Fruit fly (Drosophila melanogaster) whole organism, embryonic: Measurements from ENCODE around the gene Hsp67Ba.

Source experiments
- Atf6 ChIP-seq: fragments of 200-800 bp; sonication (Bioruptor generic); IDR thresholded peaks from 2 replicates; pipeline ENCODE4 v1.3.6; 2022; ENCODE audit warnings: missing biosample characterization, missing genetic modification characterization
- BEAF-32 ChIP-seq: fragments of 200-800 bp; sonication (Bioruptor generic); optimal IDR thresholded peaks from 3 replicates; lab custom pipeline; 2017; ENCODE audit warnings: missing biosample characterization, missing genetic modification characterization, mild to moderate bottlenecking, moderate library complexity, missing genetic modification reagents
- CG10654 ChIP-seq: fragments of 200-800 bp; sonication (Bioruptor generic); optimal IDR thresholded peaks from 2 replicates; lab custom pipeline; 2016; ENCODE audit warnings: missing biosample characterization, missing genetic modification characterization
- CG12219 ChIP-seq: fragments of 200-800 bp; sonication (Bioruptor generic); optimal IDR thresholded peaks from 3 replicates; lab custom pipeline; 2018; ENCODE audit warnings: missing biosample characterization, mild to moderate bottlenecking, missing genetic modification characterization
- CG12236 ChIP-seq: fragments of 200-800 bp; sonication (Bioruptor generic); optimal IDR thresholded peaks from 2 replicates; lab custom pipeline; 2016; ENCODE audit warnings: missing biosample characterization, missing genetic modification characterization
- CG13287 ChIP-seq: fragments of 200-800 bp; sonication (Bioruptor generic); IDR thresholded peaks from 2 replicates; pipeline ENCODE4 v1.3.6; 2022; ENCODE audit warnings: missing biosample characterization, missing genetic modification characterization; ENCODE audit not compliant: partially characterized antibody
- CG14710 ChIP-seq: fragments of 200-800 bp; sonication (Bioruptor generic); optimal IDR thresholded peaks from 3 replicates; lab custom pipeline; 2019; ENCODE audit warnings: missing biosample characterization, mild to moderate bottlenecking, missing genetic modification characterization, moderate library complexity
- CG15514 ChIP-seq: fragments of 200-800 bp; sonication (Bioruptor generic); optimal IDR thresholded peaks from 3 replicates; lab custom pipeline; 2017; ENCODE audit warnings: missing biosample characterization, missing genetic modification characterization, mild to moderate bottlenecking, moderate library complexity, missing genetic modification reagents
- CG16813 ChIP-seq: fragments of 200-800 bp; sonication (Bioruptor generic); IDR thresholded peaks from 3 replicates; pipeline ENCODE4 v1.3.6; 2022; ENCODE audit warnings: missing biosample characterization, missing genetic modification characterization; ENCODE audit not compliant: partially characterized antibody
- CG32532 ChIP-seq: fragments of 200-800 bp; sonication (Bioruptor generic); IDR thresholded peaks from 2 replicates; pipeline ENCODE4 v1.3.6; 2022; ENCODE audit warnings: missing biosample characterization, missing genetic modification characterization
- CG34224 ChIP-seq: fragments of 200-800 bp; sonication (Bioruptor generic); IDR thresholded peaks from 3 replicates; pipeline ENCODE4 v1.3.6; 2022; ENCODE audit warnings: missing biosample characterization, missing genetic modification characterization; ENCODE audit not compliant: partially characterized antibody
- CG4360 ChIP-seq: fragments of 200-800 bp; sonication (Bioruptor generic); IDR thresholded peaks from 2 replicates; pipeline ENCODE4 v1.3.6; 2022; ENCODE audit warnings: missing biosample characterization, missing genetic modification characterization
- CG4424 ChIP-seq: fragments of 200-800 bp; sonication (Bioruptor generic); optimal IDR thresholded peaks from 3 replicates; lab custom pipeline; 2016; ENCODE audit warnings: missing biosample characterization, missing genetic modification characterization
- CG4707 ChIP-seq: fragments of 200-800 bp; sonication (Bioruptor generic); optimal IDR thresholded peaks from 2 replicates; lab custom pipeline; 2018; ENCODE audit warnings: missing biosample characterization, mild to moderate bottlenecking, missing genetic modification characterization, moderate library complexity
- CG7372 ChIP-seq: fragments of 200-800 bp; sonication (Bioruptor generic); IDR thresholded peaks from 2 replicates; pipeline ENCODE4 v1.3.6; 2022; ENCODE audit warnings: missing biosample characterization, missing genetic modification characterization
- CG7745 ChIP-seq: fragments of 200-800 bp; sonication (Bioruptor generic); optimal IDR thresholded peaks from 2 replicates; lab custom pipeline; 2018; ENCODE audit warnings: missing biosample characterization, mild to moderate bottlenecking, missing genetic modification characterization, moderate library complexity
- CG7928 ChIP-seq: fragments of 200-800 bp; sonication (Bioruptor generic); optimal IDR thresholded peaks from 2 replicates; lab custom pipeline; 2017; ENCODE audit warnings: missing biosample characterization, mild to moderate bottlenecking, missing genetic modification characterization
- Dll ChIP-seq: fragments of 200-800 bp; sonication (Bioruptor generic); IDR thresholded peaks from 4 replicates; pipeline ENCODE4 v1.3.6; 2022; ENCODE audit warnings: missing biosample characterization, missing genetic modification characterization; ENCODE audit not compliant: partially characterized antibody
- HLH3B ChIP-seq: fragments of 200-800 bp; sonication (Bioruptor generic); IDR thresholded peaks from 2 replicates; pipeline ENCODE4 v1.3.6; 2022; ENCODE audit warnings: missing biosample characterization, missing genetic modification characterization
- HLH4C ChIP-seq: fragments of 200-800 bp; sonication (Bioruptor generic); IDR thresholded peaks from 3 replicates; pipeline ENCODE4 v1.3.6; 2022; ENCODE audit warnings: missing biosample characterization, missing genetic modification characterization; ENCODE audit not compliant: partially characterized antibody
- HLHmδ ChIP-seq: fragments of 200-800 bp; sonication (Bioruptor generic); optimal IDR thresholded peaks from 2 replicates; lab custom pipeline; 2018; ENCODE audit warnings: missing biosample characterization, mild to moderate bottlenecking, missing genetic modification characterization, moderate library complexity
- Hr39 ChIP-seq: fragments of >200 bp; optimal IDR thresholded peaks from 2 replicates; lab custom pipeline; 2017
- Hr51 ChIP-seq, 2 experiments: fragments of 200-800 bp; sonication (Bioruptor generic); optimal IDR thresholded peaks; 2 replicates in 1 of 2; 3 replicates in 1 of 2; lab custom pipeline; 2016 to 2018; ENCODE audit warnings: missing biosample characterization in 2 of 2, missing genetic modification characterization in 2 of 2, mild to moderate bottlenecking in 1 of 2, moderate library complexity in 1 of 2
- Jarid2 ChIP-seq: fragments of 200-800 bp; sonication (Bioruptor generic); optimal IDR thresholded peaks from 3 replicates; lab custom pipeline; 2017; ENCODE audit warnings: mild to moderate bottlenecking, missing biosample characterization, missing genetic modification reagents, missing genetic modification characterization
- MESR4 ChIP-seq: fragments of 200-800 bp; sonication (Bioruptor generic); optimal IDR thresholded peaks from 2 replicates; lab custom pipeline; 2018; ENCODE audit warnings: missing biosample characterization, mild to moderate bottlenecking, missing genetic modification characterization, moderate library complexity
- Optix ChIP-seq: fragments of 200-800 bp; sonication (Bioruptor generic); IDR thresholded peaks from 3 replicates; pipeline ENCODE4 v1.3.6; 2022; ENCODE audit warnings: missing biosample characterization, missing genetic modification characterization
- Ravus ChIP-seq: fragments of 200-800 bp; sonication (Bioruptor generic); IDR thresholded peaks from 2 replicates; pipeline ENCODE4 v1.3.6; 2022; ENCODE audit warnings: missing biosample characterization, missing genetic modification characterization
- Rfx ChIP-seq: fragments of 200-800 bp; sonication (Bioruptor generic); IDR thresholded peaks from 2 replicates; pipeline ENCODE4 v1.3.6; 2022; ENCODE audit warnings: missing biosample characterization, missing genetic modification characterization
- Scr ChIP-seq: fragments of 200-800 bp; sonication (Bioruptor generic); IDR thresholded peaks from 2 replicates; pipeline ENCODE4 v1.3.6; 2022; ENCODE audit warnings: missing biosample characterization, missing genetic modification characterization; ENCODE audit not compliant: partially characterized antibody
- Side ChIP-seq: fragments of 200-800 bp; sonication (Bioruptor generic); optimal IDR thresholded peaks from 2 replicates; lab custom pipeline; 2016; ENCODE audit warnings: missing biosample characterization, missing genetic modification characterization
- Xbp1 ChIP-seq: fragments of 200-800 bp; sonication (Bioruptor generic); optimal IDR thresholded peaks from 3 replicates; lab custom pipeline; 2016; ENCODE audit warnings: missing biosample characterization, mild to moderate bottlenecking, missing genetic modification characterization
- ash1 ChIP-seq: fragments of 200-800 bp; sonication (Bioruptor generic); optimal IDR thresholded peaks from 2 replicates; lab custom pipeline; 2018; ENCODE audit warnings: missing biosample characterization, mild to moderate bottlenecking, missing genetic modification characterization
- bowl ChIP-seq: fragments of 200-800 bp; sonication (Bioruptor generic); IDR thresholded peaks from 2 replicates; pipeline ENCODE4 v1.3.6; 2022; ENCODE audit warnings: missing biosample characterization, missing genetic modification characterization
- br ChIP-seq: fragments of >200 bp; optimal IDR thresholded peaks from 2 replicates; lab custom pipeline; 2017
- chn ChIP-seq: fragments of 200-800 bp; sonication (Bioruptor generic); optimal IDR thresholded peaks from 2 replicates; lab custom pipeline; 2016; ENCODE audit warnings: missing biosample characterization, missing genetic modification characterization
- dmrt11E ChIP-seq: fragments of 200-800 bp; sonication (Bioruptor generic); optimal IDR thresholded peaks from 3 replicates; lab custom pipeline; 2018; ENCODE audit warnings: missing biosample characterization, mild to moderate bottlenecking, missing genetic modification characterization, moderate library complexity
- exex ChIP-seq: fragments of 200-800 bp; sonication (Bioruptor generic); optimal IDR thresholded peaks from 4 replicates; lab custom pipeline; 2018; ENCODE audit warnings: missing biosample characterization, mild to moderate bottlenecking, missing genetic modification characterization, moderate library complexity
- fd102C ChIP-seq: fragments of 200-800 bp; sonication (Bioruptor generic); optimal IDR thresholded peaks from 2 replicates; lab custom pipeline; 2018; ENCODE audit warnings: missing biosample characterization, mild to moderate bottlenecking, missing genetic modification characterization, moderate library complexity
- grn ChIP-seq: fragments of 200-800 bp; sonication (Bioruptor generic); optimal IDR thresholded peaks from 3 replicates; lab custom pipeline; 2017; ENCODE audit warnings: missing biosample characterization, missing genetic modification characterization
- gt ChIP-seq: fragments of 200-800 bp; sonication (Bioruptor generic); IDR thresholded peaks from 2 replicates; pipeline ENCODE4 v1.3.6; 2022; ENCODE audit warnings: missing biosample characterization, missing genetic modification characterization
- knrl ChIP-seq: fragments of 200-800 bp; sonication (Bioruptor generic); IDR thresholded peaks from 3 replicates; pipeline ENCODE4 v1.3.6; 2022; ENCODE audit warnings: missing biosample characterization, missing genetic modification characterization; ENCODE audit not compliant: partially characterized antibody
- lbe ChIP-seq: fragments of 200-800 bp; sonication (Bioruptor generic); optimal IDR thresholded peaks from 2 replicates; lab custom pipeline; 2016; ENCODE audit warnings: missing biosample characterization, mild to moderate bottlenecking, missing genetic modification characterization
- mam ChIP-seq: fragments of 200-800 bp; sonication (Bioruptor generic); optimal IDR thresholded peaks from 3 replicates; lab custom pipeline; 2016; ENCODE audit warnings: missing biosample characterization, missing genetic modification characterization
- nerfin-1 ChIP-seq: fragments of 200-800 bp; sonication (Bioruptor generic); optimal IDR thresholded peaks from 3 replicates; lab custom pipeline; 2019; ENCODE audit warnings: missing biosample characterization, mild to moderate bottlenecking, missing genetic modification characterization, moderate library complexity
- scrt ChIP-seq: fragments of 200-800 bp; sonication (Bioruptor generic); optimal IDR thresholded peaks from 2 replicates; lab custom pipeline; 2018; ENCODE audit warnings: missing biosample characterization, mild to moderate bottlenecking, missing genetic modification characterization, moderate library complexity
- sqz ChIP-seq: fragments of 200-800 bp; sonication (Bioruptor generic); optimal IDR thresholded peaks from 3 replicates; lab custom pipeline; 2018; ENCODE audit warnings: missing biosample characterization, mild to moderate bottlenecking, missing genetic modification characterization
- twi ChIP-seq: fragments of 200-800 bp; optimal IDR thresholded peaks from 2 replicates; lab custom pipeline; 2019; ENCODE audit warnings: missing biosample characterization, mild to moderate bottlenecking, missing genetic modification characterization, moderate library complexity
- wor ChIP-seq: fragments of 200-800 bp; sonication (Bioruptor generic); IDR thresholded peaks from 2 replicates; pipeline ENCODE4 v1.3.6; 2022; ENCODE audit warnings: missing biosample characterization, missing genetic modification characterization
- yki ChIP-seq: fragments of >200 bp; optimal IDR thresholded peaks from 3 replicates; lab custom pipeline; 2018
- zfh1 ChIP-seq: fragments of 200-800 bp; sonication (Bioruptor generic); IDR thresholded peaks from 3 replicates; pipeline ENCODE4 v1.3.6; 2022; ENCODE audit warnings: missing biosample characterization, missing genetic modification characterization

Hsp67Ba gene

DNA sequence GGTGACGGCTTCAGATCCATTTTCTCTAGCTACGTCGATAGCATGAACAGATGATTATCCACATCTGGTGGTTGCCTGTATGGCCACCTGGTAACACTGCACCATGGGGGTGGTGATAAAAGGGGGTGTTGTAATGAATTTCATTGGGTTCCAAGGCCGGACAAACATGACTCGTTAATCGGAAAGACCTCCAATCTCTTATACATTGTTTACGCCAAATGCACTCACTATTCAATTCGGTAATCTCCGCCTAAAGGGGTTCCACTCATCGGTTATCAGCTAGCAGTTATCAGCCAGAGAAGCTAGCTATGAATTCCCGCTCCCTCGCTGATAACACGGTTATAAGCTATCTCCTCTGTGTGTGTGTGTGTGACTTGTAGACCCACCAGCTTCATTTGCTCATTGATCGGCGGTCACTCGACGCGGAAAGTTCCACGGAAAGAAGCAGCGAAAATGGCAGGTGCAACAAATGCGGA lies 19.1 kb downstream of the Hsp67Ba start, which contains the start of gene Pdxk (continued):
- peak; percentile 26 for TF ChIP-seq nerfin-1
- TF ChIP-seq Ravus = no peak
- no peak for TF ChIP-seq CG12219 (GFP tag; lab: Kevin White, UChicago)
- TF ChIP-seq br = no peak
- TF ChIP-seq scrt = no peak
- peak; percentile 10 for TF ChIP-seq mam (GFP tag; lab: Kevin White, UChicago)
- no peak for TF ChIP-seq HLHmδ (GFP tag; lab: Kevin White, UChicago)
- 0 out of 3 replicates have a peak, but pooled peaks have one; percentile 19 for TF ChIP-seq CG16813
- TF ChIP-seq fd102C (GFP tag; lab: Kevin White, UChicago) = no peak
- TF ChIP-seq Xbp1 (GFP tag; lab: Kevin White, UChicago) = no peak
- TF ChIP-seq CG10654 (GFP tag; lab: Kevin White, UChicago) = no peak
- TF ChIP-seq Jarid2 (GFP tag; lab: Kevin White, UChicago) = peak; percentile 24
- 0 out of 4 replicates have a peak, but pooled peaks have one; percentile 40 for TF ChIP-seq Dll (GFP tag; lab: Robert Waterston, UW)
- peak; percentile 48 for TF ChIP-seq CG13287 (GFP tag; lab: Robert Waterston, UW)
- TF ChIP-seq bowl = no peak
- TF ChIP-seq CG7745 (tag; lab: Kevin White, UChicago) = no peak
- TF ChIP-seq exex = peak; percentile 67
- peak; percentile 59 for TF ChIP-seq chn (GFP tag; lab: Kevin White, UChicago)
- TF ChIP-seq CG15514 = peak; percentile 92
- no peak for TF ChIP-seq CG32532
- TF ChIP-seq Rfx (GFP tag; lab: Robert Waterston, UW) = peak; percentile 43; the same call in 1 of the 2 replicates
- TF ChIP-seq yki (lab: Kevin White, UChicago) = no peak
- TF ChIP-seq dmrt11E (tag; lab: Kevin White, UChicago) = no peak
- no peak for TF ChIP-seq CG4424 (GFP tag; lab: Kevin White, UChicago)
- TF ChIP-seq BEAF-32 (GFP tag; lab: Kevin White, UChicago) = peak; percentile 38
- TF ChIP-seq twi = peak; percentile 40
- TF ChIP-seq HLH3B (GFP tag; lab: Robert Waterston, UW) = no peak
- TF ChIP-seq grn = peak; percentile 71
- TF ChIP-seq sqz = no peak
- no peak for TF ChIP-seq Optix (GFP tag; lab: Robert Waterston, UW)
- TF ChIP-seq wor (GFP tag; lab: Robert Waterston, UW) = no peak
- no peak for TF ChIP-seq Hr51 (GFP tag; optimal IDR thresholded peaks at IDR 0.05; lab: Kevin White, UChicago)
- no peak for TF ChIP-seq CG12236
- no peak for TF ChIP-seq knrl (GFP tag; lab: Robert Waterston, UW)
- TF ChIP-seq MESR4 (GFP tag; lab: Kevin White, UChicago) = peak; percentile 53
- no peak for TF ChIP-seq Side (GFP tag; lab: Kevin White, UChicago)
- peak; percentile 25 for TF ChIP-seq CG14710
- TF ChIP-seq ash1 (GFP tag; lab: Kevin White, UChicago) = no peak
- TF ChIP-seq Hr39 (lab: Kevin White, UChicago) = no peak
- TF ChIP-seq gt (GFP tag; lab: Robert Waterston, UW) = no peak
- TF ChIP-seq Atf6 (GFP tag; lab: Robert Waterston, UW) = no peak
- 0 out of 2 replicates have a peak, but pooled peaks have one; percentile 22 for TF ChIP-seq CG4360 (GFP tag; lab: Robert Waterston, UW)
- TF ChIP-seq Scr = 0 out of 2 replicates have a peak, but pooled peaks have one; percentile 39
- no peak for TF ChIP-seq zfh1 (GFP tag; lab: Robert Waterston, UW)
- no peak for TF ChIP-seq CG4707
- no peak for TF ChIP-seq CG7372 (GFP tag; lab: Robert Waterston, UW)
- TF ChIP-seq CG7928 (GFP tag; lab: Kevin White, UChicago) = no peak
- no peak for TF ChIP-seq CG34224
- TF ChIP-seq HLH4C (GFP tag; lab: Robert Waterston, UW) = 0 out of 3 replicates have a peak, but pooled peaks have one; percentile 30
- TF ChIP-seq lbe (GFP tag; lab: Kevin White, UChicago) = peak; percentile 5
